Worm (Caenorhabditis elegans) whole organism, young adult: Measurements from ENCODE around the gene pgp-6.

Source experiments
- T07F8.4 ChIP-seq: sonication (generic microtip); optimal IDR thresholded peaks from 2 replicates; lab custom pipeline; 2016; ENCODE audit warnings: mild to moderate bottlenecking, missing genetic modification characterization, moderate library complexity, missing compliant biosample characterization
- Y56A3A.18 ChIP-seq: fragments of 200-800 bp; sonication (Bioruptor generic); IDR thresholded peaks from 2 replicates; pipeline ENCODE4 v1.3.6; 2022; ENCODE audit warnings: missing genetic modification reagents, missing genetic modification characterization, missing compliant biosample characterization
- aptf-2 ChIP-seq: fragments of 200-800 bp; sonication (Bioruptor generic); conservative IDR thresholded peaks from 2 replicates; pipeline ENCODE4 v1.3.6; 2022; ENCODE audit warnings: missing genetic modification reagents, missing genetic modification characterization, missing compliant biosample characterization
- fkh-3 ChIP-seq: sonication (generic microtip); optimal IDR thresholded peaks from 2 replicates; lab custom pipeline; 2016; ENCODE audit warnings: mild to moderate bottlenecking, missing genetic modification characterization, missing compliant biosample characterization
- hlh-26 ChIP-seq: fragments of 200-800 bp; sonication (Bioruptor generic); conservative IDR thresholded peaks from 2 replicates; pipeline ENCODE4 v1.3.6; 2022; ENCODE audit warnings: missing genetic modification reagents, missing genetic modification characterization, missing compliant biosample characterization
- unc-130 ChIP-seq: sonication (generic microtip); optimal IDR thresholded peaks from 2 replicates; lab custom pipeline; 2016; ENCODE audit warnings: missing genetic modification reagents, missing genetic modification characterization, missing compliant biosample characterization

ce11 chrX:10896498-10896897, 19.3 kb upstream of the pgp-6 start, which contains the start of gene haly-1:
- TF ChIP-seq aptf-2 (GFP tag; lab: Robert Waterston, UW), result no peak
- TF ChIP-seq fkh-3, result no peak
- TF ChIP-seq unc-130 (GFP tag; lab: Kevin White, UChicago), result no peak
- no peak for TF ChIP-seq hlh-26 (GFP tag; lab: Robert Waterston, UW)
- no peak for TF ChIP-seq T07F8.4 (tag; lab: Kevin White, UChicago)
- no peak for TF ChIP-seq Y56A3A.18
